Fruit fly (Drosophila melanogaster) whole organism, embryonic: ENCODE data around the gene Hsp22.
A peak's percentile ranks its signal among the peaks of the same experiment; 100 is the strongest.

Source experiments
- Ada2b ChIP-seq: fragments of 200-800 bp; sonication (Bioruptor generic); IDR thresholded peaks from 2 replicates; pipeline ENCODE4 v1.3.6; 2022; ENCODE audit warnings: missing biosample characterization, missing genetic modification characterization
- Aef1 ChIP-seq: fragments of 200-800 bp; sonication (Bioruptor generic); IDR thresholded peaks from 3 replicates; pipeline ENCODE4 v1.3.6; 2022; ENCODE audit warnings: missing biosample characterization, missing genetic modification characterization
- BEAF-32 ChIP-seq: fragments of 200-800 bp; sonication (Bioruptor generic); optimal IDR thresholded peaks from 3 replicates; lab custom pipeline; 2017; ENCODE audit warnings: missing biosample characterization, missing genetic modification characterization, mild to moderate bottlenecking, moderate library complexity, missing genetic modification reagents
- CG11398 ChIP-seq: fragments of 200-800 bp; sonication (Bioruptor generic); optimal IDR thresholded peaks from 2 replicates; lab custom pipeline; 2016; ENCODE audit warnings: missing biosample characterization, missing genetic modification characterization
- CG11456 ChIP-seq: fragments of 200-800 bp; sonication (Bioruptor generic); IDR thresholded peaks from 3 replicates; pipeline ENCODE4 v1.3.6; 2022; ENCODE audit warnings: missing biosample characterization, missing genetic modification characterization
- CG12299 ChIP-seq: fragments of 200-800 bp; sonication (Bioruptor generic); optimal IDR thresholded peaks from 2 replicates; lab custom pipeline; 2018; ENCODE audit warnings: missing biosample characterization, mild to moderate bottlenecking, missing genetic modification characterization
- CG13123 ChIP-seq: fragments of 200-800 bp; sonication (Bioruptor generic); optimal IDR thresholded peaks from 2 replicates; lab custom pipeline; 2016; ENCODE audit warnings: missing biosample characterization, missing genetic modification characterization
- CG14441 ChIP-seq: fragments of 200-800 bp; sonication (Bioruptor generic); IDR thresholded peaks from 2 replicates; pipeline ENCODE4 v1.3.6; 2022; ENCODE audit warnings: missing biosample characterization, missing genetic modification characterization
- CG15011 ChIP-seq: fragments of 200-800 bp; sonication (Bioruptor generic); optimal IDR thresholded peaks from 3 replicates; lab custom pipeline; 2018; ENCODE audit warnings: missing biosample characterization, mild to moderate bottlenecking, missing genetic modification characterization
- CG15269 ChIP-seq: fragments of 200-800 bp; sonication (Bioruptor generic); optimal IDR thresholded peaks from 2 replicates; lab custom pipeline; 2018; ENCODE audit warnings: missing biosample characterization, mild to moderate bottlenecking, missing genetic modification characterization, moderate library complexity
- CG17829 ChIP-seq: fragments of 200-800 bp; optimal IDR thresholded peaks from 2 replicates; lab custom pipeline; 2019; ENCODE audit warnings: missing biosample characterization, mild to moderate bottlenecking, missing genetic modification characterization, moderate library complexity
- CG3726 ChIP-seq: fragments of 200-800 bp; sonication (Bioruptor generic); IDR thresholded peaks from 3 replicates; pipeline ENCODE4, ENCODE4 v1.3.6; 2022; ENCODE audit warnings: missing biosample characterization, missing genetic modification characterization
- CG4360 ChIP-seq: fragments of 200-800 bp; sonication (Bioruptor generic); IDR thresholded peaks from 2 replicates; pipeline ENCODE4 v1.3.6; 2022; ENCODE audit warnings: missing biosample characterization, missing genetic modification characterization
- CG6683 ChIP-seq: fragments of 200-800 bp; sonication (Bioruptor generic); optimal IDR thresholded peaks from 2 replicates; lab custom pipeline; 2017; ENCODE audit warnings: missing biosample characterization, mild to moderate bottlenecking, missing genetic modification characterization, missing genetic modification reagents
- CG7372 ChIP-seq: fragments of 200-800 bp; sonication (Bioruptor generic); IDR thresholded peaks from 2 replicates; pipeline ENCODE4 v1.3.6; 2022; ENCODE audit warnings: missing biosample characterization, missing genetic modification characterization
- CG7745 ChIP-seq: fragments of 200-800 bp; sonication (Bioruptor generic); optimal IDR thresholded peaks from 2 replicates; lab custom pipeline; 2018; ENCODE audit warnings: missing biosample characterization, mild to moderate bottlenecking, missing genetic modification characterization, moderate library complexity
- CG8388 ChIP-seq: fragments of 200-800 bp; sonication (Bioruptor generic); optimal IDR thresholded peaks from 2 replicates; lab custom pipeline; 2019; ENCODE audit warnings: missing biosample characterization, mild to moderate bottlenecking, missing genetic modification characterization, moderate library complexity
- CG8478 ChIP-seq: fragments of >200 bp; optimal IDR thresholded peaks from 2 replicates; lab custom pipeline; 2018
- CG9215 ChIP-seq: fragments of 200-800 bp; sonication (Bioruptor generic); IDR thresholded peaks from 2 replicates; pipeline ENCODE4 v1.3.6; 2022; ENCODE audit warnings: missing biosample characterization, missing genetic modification characterization
- CG9437 ChIP-seq: fragments of 200-800 bp; sonication (Bioruptor generic); optimal IDR thresholded peaks from 2 replicates; lab custom pipeline; 2018; ENCODE audit warnings: missing biosample characterization, mild to moderate bottlenecking, missing genetic modification characterization
- Camta ChIP-seq: fragments of 200-800 bp; sonication (Bioruptor generic); optimal IDR thresholded peaks from 2 replicates; lab custom pipeline; 2016; ENCODE audit warnings: missing biosample characterization, missing genetic modification characterization
- CkIIα-i1 ChIP-seq: fragments of 200-800 bp; sonication (Bioruptor generic); IDR thresholded peaks from 2 replicates; pipeline ENCODE4 v1.3.6; 2022; ENCODE audit warnings: missing biosample characterization, missing genetic modification characterization
- Dll ChIP-seq: fragments of 200-800 bp; sonication (Bioruptor generic); IDR thresholded peaks from 4 replicates; pipeline ENCODE4 v1.3.6; 2022; ENCODE audit warnings: missing biosample characterization, missing genetic modification characterization; ENCODE audit not compliant: partially characterized antibody
- Fer2 ChIP-seq: fragments of 200-800 bp; sonication (Bioruptor generic); optimal IDR thresholded peaks from 2 replicates; lab custom pipeline; 2018; ENCODE audit warnings: missing biosample characterization, mild to moderate bottlenecking, missing genetic modification characterization, moderate library complexity
- HmgD ChIP-seq: fragments of 200-800 bp; sonication (Bioruptor generic); optimal IDR thresholded peaks from 3 replicates; lab custom pipeline; 2016; ENCODE audit warnings: missing biosample characterization, missing genetic modification characterization
- NFAT ChIP-seq: fragments of 200-800 bp; sonication (Bioruptor generic); IDR thresholded peaks from 2 replicates; pipeline ENCODE4 v1.3.6; 2022; ENCODE audit warnings: missing biosample characterization, missing genetic modification characterization
- Nf-YC ChIP-seq: fragments of 200-800 bp; optimal IDR thresholded peaks from 3 replicates; lab custom pipeline; 2019; ENCODE audit warnings: missing biosample characterization, mild to moderate bottlenecking, missing genetic modification characterization, moderate library complexity
- al ChIP-seq: fragments of 200-800 bp; sonication (Bioruptor generic); IDR thresholded peaks from 2 replicates; pipeline ENCODE4 v1.3.6; 2022; ENCODE audit warnings: missing biosample characterization, missing genetic modification characterization
- bcd ChIP-seq: fragments of 200-800 bp; sonication (Bioruptor generic); optimal IDR thresholded peaks from 2 replicates; lab custom pipeline; 2017; ENCODE audit warnings: missing biosample characterization, mild to moderate bottlenecking, missing genetic modification characterization
- caup ChIP-seq: fragments of 200-800 bp; sonication (Bioruptor generic); optimal IDR thresholded peaks from 3 replicates; lab custom pipeline; 2017; ENCODE audit warnings: missing biosample characterization, mild to moderate bottlenecking, missing genetic modification characterization, moderate library complexity; ENCODE audit not compliant: severe bottlenecking
- chinmo ChIP-seq: fragments of 200-800 bp; sonication (Bioruptor generic); IDR thresholded peaks from 4 replicates; pipeline ENCODE4 v1.3.6; 2022; ENCODE audit warnings: missing biosample characterization, missing genetic modification characterization; ENCODE audit not compliant: partially characterized antibody
- corto ChIP-seq: fragments of 200-800 bp; sonication (Bioruptor generic); optimal IDR thresholded peaks from 2 replicates; lab custom pipeline; 2016; ENCODE audit warnings: missing biosample characterization, mild to moderate bottlenecking, missing genetic modification characterization, moderate library complexity
- crp ChIP-seq, 2 experiments: fragments of 200-800 bp; sonication (Bioruptor generic); optimal IDR thresholded peaks; 2 replicates in 1 of 2; 3 replicates in 1 of 2; lab custom pipeline; 2017; ENCODE audit warnings: missing biosample characterization in 2 of 2, missing genetic modification characterization in 2 of 2, mild to moderate bottlenecking in 1 of 2, moderate library complexity in 1 of 2
- exex ChIP-seq: fragments of 200-800 bp; sonication (Bioruptor generic); optimal IDR thresholded peaks from 4 replicates; lab custom pipeline; 2018; ENCODE audit warnings: missing biosample characterization, mild to moderate bottlenecking, missing genetic modification characterization, moderate library complexity
- grau ChIP-seq: fragments of 200-800 bp; optimal IDR thresholded peaks from 3 replicates; lab custom pipeline; 2019; ENCODE audit warnings: missing biosample characterization, mild to moderate bottlenecking, missing genetic modification characterization, moderate library complexity
- knrl ChIP-seq: fragments of 200-800 bp; sonication (Bioruptor generic); IDR thresholded peaks from 3 replicates; pipeline ENCODE4 v1.3.6; 2022; ENCODE audit warnings: missing biosample characterization, missing genetic modification characterization; ENCODE audit not compliant: partially characterized antibody
- lola ChIP-seq, 3 experiments: fragments of >200 bp in 2 of 3; fragments of 200-800 bp in 1 of 3; sonication (Bioruptor generic) in 1 of 3; optimal IDR thresholded peaks; 2 replicates each; lab custom pipeline; 2017 to 2019; ENCODE audit warnings: missing biosample characterization in 3 of 3, missing genetic modification characterization in 3 of 3, mild to moderate bottlenecking in 1 of 3, moderate library complexity in 1 of 3
- pan ChIP-seq, 4 experiments: fragments of >200 bp in 3 of 4; fragments of 200-800 bp in 1 of 4; sonication (Bioruptor generic) in 1 of 4; optimal IDR thresholded peaks in 3 of 4; IDR thresholded peaks in 1 of 4; 2 replicates each; pipeline versions ENCODE4 v1.3.6 to Lab custom; 2017 to 2022; ENCODE audit warnings: missing biosample characterization in 2 of 4, missing genetic modification characterization in 2 of 4, mixed read lengths in 1 of 4
- prd ChIP-seq, 3 experiments: fragments of >200 bp in 2 of 3; fragments of 200-800 bp in 1 of 3; sonication (Bioruptor generic) in 1 of 3; optimal IDR thresholded peaks in 2 of 3; IDR thresholded peaks in 1 of 3; 2 replicates in 2 of 3; 3 replicates in 1 of 3; pipeline versions ENCODE4 v1.3.6 to Lab custom; 2017 to 2022; ENCODE audit warnings: missing biosample characterization in 1 of 3, missing genetic modification characterization in 1 of 3
- rib ChIP-seq: fragments of 200-800 bp; sonication (Bioruptor generic); IDR thresholded peaks from 2 replicates; pipeline ENCODE4 v1.3.6; 2022; ENCODE audit warnings: missing biosample characterization, missing genetic modification characterization
- sens ChIP-seq: fragments of 200-800 bp; sonication (Bioruptor generic); peaks from one replicate; lab custom pipeline; 2016; ENCODE audit warnings: missing biosample characterization, missing genetic modification characterization
- shn ChIP-seq: fragments of 200-800 bp; sonication (Bioruptor generic); optimal IDR thresholded peaks from 3 replicates; lab custom pipeline; 2016; ENCODE audit warnings: missing biosample characterization, missing genetic modification characterization
- slbo ChIP-seq: fragments of 200-800 bp; sonication (Bioruptor generic); IDR thresholded peaks from 2 replicates; pipeline ENCODE4 v1.3.6; 2022; ENCODE audit warnings: missing biosample characterization, missing genetic modification characterization
- sna ChIP-seq: fragments of 200-800 bp; sonication (Bioruptor generic); IDR thresholded peaks from 2 replicates; pipeline ENCODE4 v1.3.6; 2022; ENCODE audit warnings: missing biosample characterization, missing genetic modification characterization; ENCODE audit not compliant: partially characterized antibody
- tin ChIP-seq: fragments of 200-800 bp; sonication (Bioruptor generic); optimal IDR thresholded peaks from 3 replicates; lab custom pipeline; 2016; ENCODE audit warnings: missing biosample characterization, missing genetic modification characterization
- vvl ChIP-seq: fragments of 200-800 bp; sonication (Bioruptor generic); IDR thresholded peaks from 2 replicates; pipeline ENCODE4 v1.3.6; 2022; ENCODE audit warnings: missing biosample characterization, missing genetic modification characterization
- wek ChIP-seq: fragments of 200-800 bp; sonication (Bioruptor generic); optimal IDR thresholded peaks from 3 replicates; lab custom pipeline; 2018; ENCODE audit warnings: missing biosample characterization, mild to moderate bottlenecking, missing genetic modification characterization, moderate library complexity
- yki ChIP-seq: fragments of >200 bp; optimal IDR thresholded peaks from 3 replicates; lab custom pipeline; 2018

Gene Hsp22

DNA sequence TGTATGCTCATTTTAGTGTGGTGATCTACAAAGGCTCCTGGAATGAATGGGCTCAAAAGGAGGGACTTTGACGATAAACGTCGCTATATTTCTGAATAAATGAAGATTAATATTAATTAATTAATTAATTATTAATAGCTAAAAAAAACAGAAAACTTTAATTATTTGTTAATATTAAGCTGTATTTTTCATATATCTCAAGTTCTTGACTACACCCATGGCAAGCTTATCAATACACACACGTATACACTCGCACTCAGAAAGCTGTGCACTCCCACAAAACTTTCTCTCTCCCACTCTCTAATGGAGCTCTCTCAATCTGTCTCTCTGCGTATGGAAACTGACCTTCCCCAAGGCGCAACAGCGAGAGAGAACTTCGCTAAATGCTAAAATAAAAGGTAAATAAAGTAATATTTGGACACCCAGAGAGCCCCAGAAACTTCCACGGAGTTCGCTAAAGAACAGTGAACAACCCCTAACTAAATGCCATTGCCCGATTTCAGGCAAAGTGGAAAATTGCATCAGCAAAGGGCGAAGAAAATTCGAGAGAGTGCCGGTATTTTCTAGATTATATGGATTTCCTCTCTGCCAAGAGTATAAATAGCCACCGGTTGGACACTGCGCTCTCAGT lies 758 bp downstream of the Hsp22 start (continued):
- TF ChIP-seq BEAF-32 (no peak), CG17829 (tag; lab: Kevin White, UChicago) (peak; percentile 67), CG9437 (GFP tag; lab: Kevin White, UChicago) (peak; percentile 22), sna (GFP tag; lab: Robert Waterston, UW) (peak; percentile 67; the same call in 1 of the 2 replicates), rib (GFP tag; lab: Robert Waterston, UW) (no peak), CG6683 (GFP tag; lab: Kevin White, UChicago) (peak; percentile 36), vvl (GFP tag; lab: Robert Waterston, UW) (peak; percentile 94), shn (GFP tag; lab: Kevin White, UChicago) (no peak), HmgD (GFP tag; lab: Kevin White, UChicago) (no peak), bcd (peak; percentile 59), CG14441 (GFP tag; lab: Robert Waterston, UW) (peak; percentile 56), CG11456 (GFP tag; lab: Robert Waterston, UW) (0 out of 3 replicates have a peak, but pooled peaks have one; percentile 66), grau (tag; lab: Kevin White, UChicago) (peak; percentile 56), Nf-YC (tag; lab: Kevin White, UChicago) (no peak), Dll (peak; percentile 62; the same call in 2 of the 4 replicates), corto (GFP tag; lab: Kevin White, UChicago) (peak; percentile 5), slbo (peak; percentile 69), caup (GFP tag; lab: Kevin White, UChicago) (peak; percentile 54), pan (optimal IDR thresholded peaks at IDR 0.05; lab: Kevin White, UChicago) (no peak), pan (GFP tag; optimal IDR thresholded peaks at IDR 0.05 in 1 of 2, IDR thresholded peaks at IDR 0.05 in 1 of 2) (peak in 1 of 2 experiments; percentile 50), sens (peak; percentile 89), Camta (GFP tag; lab: Kevin White, UChicago) (no peak), Aef1 (peak; percentile 45), exex (no peak), CG7372 (GFP tag; lab: Robert Waterston, UW) (peak; percentile 28; the same call in 1 of the 2 replicates), wek (GFP tag; lab: Kevin White, UChicago) (no peak), CG15269 (peak; percentile 72), CG12299 (tag; lab: Kevin White, UChicago) (peak; percentile 12), CG7745 (tag; lab: Kevin White, UChicago) (no peak), Fer2 (tag; lab: Kevin White, UChicago) (no peak), al (GFP tag; lab: Robert Waterston, UW) (no peak), CG11398 (GFP tag; lab: Kevin White, UChicago) (no peak), NFAT (GFP tag; lab: Robert Waterston, UW) (peak; percentile 48), prd (optimal IDR thresholded peaks at IDR 0.05; lab: Kevin White, UChicago) (no peak), prd (GFP tag; IDR thresholded peaks at IDR 0.05; lab: Robert Waterston, UW) (peak; percentile 60), Ada2b (peak; percentile 81), CkIIα-i1 (GFP tag; lab: Robert Waterston, UW) (no peak), tin (GFP tag; lab: Kevin White, UChicago) (peak; percentile 43), CG3726 (GFP tag; lab: Robert Waterston, UW) (0 out of 3 replicates have a peak, but pooled peaks have one; percentile 40), CG8478 (lab: Kevin White, UChicago) (no peak), knrl (GFP tag; lab: Robert Waterston, UW) (no peak), crp (GFP tag; optimal IDR thresholded peaks at IDR 0.05; lab: Kevin White, UChicago) (no peak), CG8388 (GFP tag; lab: Kevin White, UChicago) (peak; percentile 67), yki (lab: Kevin White, UChicago) (peak; percentile 69), CG4360 (0 out of 2 replicates have a peak, but pooled peaks have one; percentile 38), CG13123 (no peak), lola (GFP tag; optimal IDR thresholded peaks at IDR 0.05; lab: Kevin White, UChicago) (peak in 1 of 3 experiments; percentile 63), CG15011 (peak; percentile 21), chinmo (GFP tag; lab: Robert Waterston, UW) (peak; percentile 44; the same call in 2 of the 4 replicates), CG9215 (GFP tag; lab: Robert Waterston, UW) (peak; percentile 38)
